Worm (Caenorhabditis elegans) whole organism, young adult: ENCODE data around the gene stg-2.

Experiments used
- B0019.2 ChIP-seq: fragments of 200-800 bp; sonication (Bioruptor generic); conservative IDR thresholded peaks from 2 replicates; pipeline ENCODE4 v1.3.6; 2022; ENCODE audit warnings: missing genetic modification reagents, missing genetic modification characterization, missing compliant biosample characterization
- B0261.1 ChIP-seq: sonication (generic microtip); optimal IDR thresholded peaks from 2 replicates; lab custom pipeline; 2016; ENCODE audit warnings: mild to moderate bottlenecking, missing genetic modification characterization, moderate library complexity, missing compliant biosample characterization
- B0336.3 ChIP-seq: fragments of 200-800 bp; sonication (Bioruptor generic); IDR thresholded peaks from 2 replicates; pipeline ENCODE4 v1.3.6; 2022; ENCODE audit warnings: missing genetic modification characterization, missing compliant biosample characterization
- F10E7.11 ChIP-seq: sonication (generic microtip); optimal IDR thresholded peaks from 2 replicates; lab custom pipeline; 2017; ENCODE audit warnings: mild to moderate bottlenecking, missing genetic modification characterization, moderate library complexity, missing compliant biosample characterization
- F23B12.7 ChIP-seq: sonication (generic microtip); optimal IDR thresholded peaks from 2 replicates; lab custom pipeline; 2017; ENCODE audit warnings: missing genetic modification characterization, mild to moderate bottlenecking, missing compliant biosample characterization, antibody characterized with exemption, moderate library complexity; ENCODE audit not compliant: insufficient read depth
- F33H1.4 ChIP-seq: fragments of 200-800 bp; sonication (Bioruptor generic); IDR thresholded peaks from 2 replicates; pipeline ENCODE4 v1.3.6; 2022; ENCODE audit warnings: missing genetic modification reagents, missing genetic modification characterization, missing compliant biosample characterization
- F37B4.10 ChIP-seq: fragments of 200-800 bp; sonication (Bioruptor generic); IDR thresholded peaks from 2 replicates; pipeline ENCODE4 v1.3.6; 2022; ENCODE audit warnings: missing genetic modification characterization, missing compliant biosample characterization
- F55B11.4 ChIP-seq: sonication (generic microtip); optimal IDR thresholded peaks from 2 replicates; lab custom pipeline; 2016; ENCODE audit warnings: missing compliant biosample characterization, missing genetic modification characterization, borderline replicate concordance; ENCODE audit not compliant: insufficient read depth
- F57A8.1 ChIP-seq: fragments of 200-800 bp; sonication (Bioruptor generic); optimal IDR thresholded peaks from 2 replicates; lab custom pipeline; 2018; ENCODE audit warnings: mild to moderate bottlenecking, missing genetic modification characterization, moderate library complexity, missing compliant biosample characterization
- T07F8.4 ChIP-seq: sonication (generic microtip); optimal IDR thresholded peaks from 2 replicates; lab custom pipeline; 2016; ENCODE audit warnings: mild to moderate bottlenecking, missing genetic modification characterization, moderate library complexity, missing compliant biosample characterization
- Y53G8AR.9 ChIP-seq: fragments of 200-800 bp; sonication (Bioruptor generic); conservative IDR thresholded peaks from 2 replicates; pipeline ENCODE4 v1.3.6; 2022; ENCODE audit warnings: missing genetic modification reagents, missing genetic modification characterization, missing compliant biosample characterization
- ZK185.1 ChIP-seq: sonication (generic microtip); optimal IDR thresholded peaks from 2 replicates; lab custom pipeline; 2016; ENCODE audit warnings: mild to moderate bottlenecking, missing genetic modification characterization, missing compliant biosample characterization; ENCODE audit not compliant: poor library complexity, severe bottlenecking
- attf-3 ChIP-seq: fragments of 200-800 bp; sonication (Bioruptor generic); conservative IDR thresholded peaks from 2 replicates; pipeline ENCODE4 v1.3.6; 2022; ENCODE audit warnings: missing genetic modification reagents, missing genetic modification characterization, missing compliant biosample characterization
- bed-1 ChIP-seq: fragments of 200-800 bp; sonication (Bioruptor generic); IDR thresholded peaks from 2 replicates; pipeline ENCODE4 v1.3.6; 2022; ENCODE audit warnings: missing genetic modification reagents, missing genetic modification characterization, missing compliant biosample characterization
- ccch-3 ChIP-seq: fragments of 200-800 bp; sonication (Bioruptor generic); optimal IDR thresholded peaks from 2 replicates; lab custom pipeline; 2018; ENCODE audit warnings: mild to moderate bottlenecking, missing genetic modification characterization, missing compliant biosample characterization
- cebp-1 ChIP-seq, 2 experiments: fragments of 200-800 bp in 1 of 2; sonication (Bioruptor generic) in 1 of 2; sonication (generic microtip) in 1 of 2; IDR thresholded peaks in 1 of 2; optimal IDR thresholded peaks in 1 of 2; 2 replicates each; pipeline versions ENCODE4 v1.3.6 to Lab custom; 2017 to 2022; ENCODE audit warnings: missing compliant biosample characterization in 2 of 2, missing genetic modification characterization in 2 of 2, mild to moderate bottlenecking in 1 of 2, missing genetic modification reagents in 1 of 2, moderate library complexity in 1 of 2
- cebp-2 ChIP-seq: fragments of 200-800 bp; sonication (Bioruptor generic); IDR thresholded peaks from 2 replicates; pipeline ENCODE4 v1.3.6; 2022; ENCODE audit warnings: missing genetic modification characterization, missing compliant biosample characterization
- ceh-79 ChIP-seq: sonication (generic microtip); optimal IDR thresholded peaks from 2 replicates; lab custom pipeline; 2017; ENCODE audit warnings: mild to moderate bottlenecking, missing genetic modification characterization, missing compliant biosample characterization
- dox-1 ChIP-seq: fragments of 200-800 bp; sonication (Bioruptor generic); IDR thresholded peaks from 2 replicates; pipeline ENCODE4 v1.3.6; 2022; ENCODE audit warnings: missing genetic modification reagents, missing genetic modification characterization, missing compliant biosample characterization
- efl-1 ChIP-seq: fragments of 150-350 bp; optimal IDR thresholded peaks from 2 replicates; lab custom pipeline; 2014; ENCODE audit warnings: missing biosample characterization, missing genetic modification reagents, missing genetic modification characterization
- egl-44 ChIP-seq: fragments of 200-800 bp; sonication (Bioruptor generic); IDR thresholded peaks from 2 replicates; pipeline ENCODE4 v1.3.6; 2022; ENCODE audit warnings: missing genetic modification reagents, missing genetic modification characterization, missing compliant biosample characterization
- ekl-4 ChIP-seq: fragments of 200-800 bp; sonication (Bioruptor generic); IDR thresholded peaks from 2 replicates; pipeline ENCODE4 v1.3.6; 2022; ENCODE audit warnings: missing genetic modification reagents, missing genetic modification characterization, missing compliant biosample characterization
- ets-4 ChIP-seq: fragments of 200-800 bp; sonication (Bioruptor generic); optimal IDR thresholded peaks from 2 replicates; lab custom pipeline; 2018; ENCODE audit warnings: mild to moderate bottlenecking, missing genetic modification characterization, missing compliant biosample characterization
- fkh-3 ChIP-seq: sonication (generic microtip); optimal IDR thresholded peaks from 2 replicates; lab custom pipeline; 2016; ENCODE audit warnings: mild to moderate bottlenecking, missing genetic modification characterization, missing compliant biosample characterization
- him-1 ChIP-seq: sonication (generic microtip); optimal IDR thresholded peaks from 2 replicates; lab custom pipeline; 2016; ENCODE audit warnings: missing genotype, missing genetic modification reagents, missing genetic modification characterization, missing compliant biosample characterization
- hmg-1.2 ChIP-seq: fragments of 200-800 bp; sonication (Bioruptor generic); IDR thresholded peaks from 2 replicates; pipeline ENCODE4 v1.3.6; 2022; ENCODE audit warnings: missing genetic modification reagents, missing genetic modification characterization, missing compliant biosample characterization
- hmg-20 ChIP-seq: fragments of 200-800 bp; sonication (Bioruptor generic); IDR thresholded peaks from 2 replicates; pipeline ENCODE4 v1.3.6; 2022; ENCODE audit warnings: missing genetic modification reagents, missing genetic modification characterization, missing compliant biosample characterization
- let-526 ChIP-seq: fragments of 200-800 bp; sonication (Bioruptor generic); IDR thresholded peaks from 2 replicates; pipeline ENCODE4 v1.3.6; 2022; ENCODE audit warnings: missing genetic modification reagents, missing genetic modification characterization, missing compliant biosample characterization
- let-607 ChIP-seq, 2 experiments: fragments of 200-800 bp in 1 of 2; sonication (Bioruptor generic) in 1 of 2; sonication (generic microtip) in 1 of 2; optimal IDR thresholded peaks; 2 replicates each; lab custom pipeline; 2016 to 2018; ENCODE audit warnings: mild to moderate bottlenecking in 2 of 2, missing compliant biosample characterization in 2 of 2, missing genetic modification characterization in 2 of 2, moderate library complexity in 2 of 2, missing genotype in 1 of 2
- lin-26 ChIP-seq: fragments of 200-800 bp; sonication (Bioruptor generic); IDR thresholded peaks from 2 replicates; pipeline ENCODE4 v1.3.6; 2022; ENCODE audit warnings: missing genetic modification reagents, missing genetic modification characterization, missing compliant biosample characterization
- lin-35 ChIP-seq, 3 experiments: fragments of 150-350 bp in 2 of 3; sonication (generic microtip) in 1 of 3; optimal IDR thresholded peaks; 2 replicates each; lab custom pipeline; 2014 to 2018; ENCODE audit warnings: missing biosample characterization in 3 of 3, missing genetic modification characterization in 3 of 3, missing genetic modification reagents in 3 of 3
- madf-3 ChIP-seq: fragments of 200-800 bp; sonication (Bioruptor generic); IDR thresholded peaks from 2 replicates; pipeline ENCODE4 v1.3.6; 2022; ENCODE audit warnings: missing genetic modification reagents, missing genetic modification characterization, missing compliant biosample characterization
- madf-6 ChIP-seq: fragments of 200-800 bp; sonication (Bioruptor generic); IDR thresholded peaks from 2 replicates; pipeline ENCODE4 v1.3.6; 2022; ENCODE audit warnings: missing genetic modification reagents, missing genetic modification characterization, missing compliant biosample characterization
- mel-28 ChIP-seq: sonication (generic microtip); optimal IDR thresholded peaks from 2 replicates; lab custom pipeline; 2016; ENCODE audit warnings: borderline replicate concordance, mild to moderate bottlenecking, missing genetic modification characterization, missing compliant biosample characterization
- nhr-120 ChIP-seq: fragments of 200-800 bp; sonication (Bioruptor generic); IDR thresholded peaks from 2 replicates; pipeline ENCODE4 v1.3.6; 2022; ENCODE audit warnings: missing genetic modification characterization, missing compliant biosample characterization
- nhr-179 ChIP-seq: sonication (generic microtip); optimal IDR thresholded peaks from 2 replicates; lab custom pipeline; 2016; ENCODE audit warnings: mild to moderate bottlenecking, missing genetic modification characterization, missing compliant biosample characterization
- nhr-90 ChIP-seq: sonication (generic microtip); optimal IDR thresholded peaks from 2 replicates; lab custom pipeline; 2016; ENCODE audit warnings: missing genotype, mild to moderate bottlenecking, missing genetic modification characterization, missing compliant biosample characterization
- pha-4 ChIP-seq: fragments of 150-350 bp; sonication (generic microtip); optimal IDR thresholded peaks from 2 replicates; lab custom pipeline; 2014; ENCODE audit warnings: missing biosample characterization, missing genetic modification reagents, missing genetic modification characterization
- rcor-1 ChIP-seq: fragments of 200-800 bp; sonication (Bioruptor generic); IDR thresholded peaks from 2 replicates; pipeline ENCODE4 v1.3.6; 2022; ENCODE audit warnings: missing genetic modification reagents, missing genetic modification characterization, missing compliant biosample characterization
- sea-2 ChIP-seq: fragments of 200-800 bp; sonication (Bioruptor generic); IDR thresholded peaks from 2 replicates; pipeline ENCODE4 v1.3.6; 2022; ENCODE audit warnings: missing genetic modification characterization, missing compliant biosample characterization
- snpc-4 ChIP-seq, 5 experiments: fragments of 150-350 bp in 1 of 5; sonication (generic microtip) in 4 of 5; optimal IDR thresholded peaks; 2 replicates each; lab custom pipeline; 2014 to 2018; ENCODE audit warnings: missing genetic modification characterization in 5 of 5, missing biosample characterization in 3 of 5, antibody characterized with exemption in 2 of 5, mild to moderate bottlenecking in 2 of 5, missing compliant biosample characterization in 2 of 5, missing genotype in 2 of 5, moderate library complexity in 2 of 5, missing genetic modification reagents in 1 of 5
- tbp1 ChIP-seq: fragments of 200-800 bp; sonication (Bioruptor generic); optimal IDR thresholded peaks from 2 replicates; lab custom pipeline; 2018; ENCODE audit warnings: mild to moderate bottlenecking, missing genetic modification characterization, missing compliant biosample characterization
- xnd-1 ChIP-seq: sonication (generic microtip); optimal IDR thresholded peaks from 2 replicates; lab custom pipeline; 2016; ENCODE audit warnings: missing genotype, missing genetic modification reagents, missing genetic modification characterization, missing compliant biosample characterization
- ztf-18 ChIP-seq: sonication (generic microtip); optimal IDR thresholded peaks from 2 replicates; lab custom pipeline; 2016; ENCODE audit warnings: missing genotype, mild to moderate bottlenecking, missing genetic modification characterization, missing compliant biosample characterization

stg-2 gene

ce11 chrX:8646997-8647396 is 3.3 kb upstream of the stg-2 start, which contains the start of gene F12D9.2:
Gene F12D9.2 (minus strand): TSS chrX:8647097.
- TF ChIP-seq fkh-3 (tag; lab: Kevin White, UChicago): no peak
- no peak for TF ChIP-seq egl-44 (GFP tag; lab: Robert Waterston, UW)
- no peak for TF ChIP-seq cebp-1 (GFP tag; IDR thresholded peaks at IDR 0.05; lab: Robert Waterston, UW)
- TF ChIP-seq cebp-1 (tag; optimal IDR thresholded peaks at IDR 0.05; lab: Kevin White, UChicago): no peak
- no peak for TF ChIP-seq ztf-18 (tag; lab: Kevin White, UChicago)
- no peak for TF ChIP-seq B0019.2 (GFP tag; lab: Robert Waterston, UW)
- no peak for TF ChIP-seq nhr-90 (tag; lab: Kevin White, UChicago)
- no peak for TF ChIP-seq nhr-120
- no peak for TF ChIP-seq F55B11.4
- TF ChIP-seq F23B12.7 (tag; lab: Kevin White, UChicago): no peak
- TF ChIP-seq hmg-20 (GFP tag; lab: Robert Waterston, UW): no peak
- no peak for TF ChIP-seq lin-35 (GFP tag; optimal IDR thresholded peaks at IDR 0.05; lab: Kevin White, UChicago)
- TF ChIP-seq ceh-79 (tag; lab: Kevin White, UChicago): no peak
- TF ChIP-seq hmg-1.2: no peak
- TF ChIP-seq F10E7.11: no peak
- TF ChIP-seq snpc-4 (GFP tag; optimal IDR thresholded peaks at IDR 0.05; lab: Kevin White, UChicago): no peak
- TF ChIP-seq snpc-4 (tag; optimal IDR thresholded peaks at IDR 0.05; lab: Kevin White, UChicago): no peak
- TF ChIP-seq B0261.1 (tag; lab: Kevin White, UChicago): no peak

ce11 chrX:8646287-8646686 is 2.6 kb upstream of the stg-2 start:
- TF ChIP-seq bed-1 (GFP tag; lab: Robert Waterston, UW): no peak
- TF ChIP-seq ets-4 (GFP tag; lab: Kevin White, UChicago): no peak
- peak in 1 of 2 experiments; percentile 28 for TF ChIP-seq let-607 (tag; optimal IDR thresholded peaks at IDR 0.05; lab: Kevin White, UChicago)
- 0 out of 2 replicates have a peak, but pooled peaks have one; percentile 19 for TF ChIP-seq let-526
- TF ChIP-seq cebp-1 (GFP tag; IDR thresholded peaks at IDR 0.05; lab: Robert Waterston, UW): 0 out of 2 replicates have a peak, but pooled peaks have one; percentile 46
- peak; percentile 63 for TF ChIP-seq cebp-1 (tag; optimal IDR thresholded peaks at IDR 0.05; lab: Kevin White, UChicago)
- no peak for TF ChIP-seq pha-4 (tag; lab: Kevin White, UChicago)
- no peak for TF ChIP-seq sea-2 (GFP tag; lab: Robert Waterston, UW)
- TF ChIP-seq madf-3: peak; percentile 35; the same call in 1 of the 2 replicates
- peak; percentile 99 for TF ChIP-seq B0261.1 (tag; lab: Kevin White, UChicago)
- no peak for TF ChIP-seq mel-28 (tag; lab: Kevin White, UChicago)
- no peak for TF ChIP-seq F33H1.4
- TF ChIP-seq Y53G8AR.9: 0 out of 2 replicates have a peak, but pooled peaks have one; percentile 45
- TF ChIP-seq ekl-4: peak; percentile 62; the same call in 1 of the 2 replicates
- TF ChIP-seq cebp-2 (GFP tag; lab: Robert Waterston, UW): peak; percentile 87; the same call in 1 of the 2 replicates
- TF ChIP-seq F23B12.7 (tag; lab: Kevin White, UChicago): peak; percentile 44
- TF ChIP-seq madf-6 (GFP tag; lab: Robert Waterston, UW): peak; percentile 66
- TF ChIP-seq dox-1 (GFP tag; lab: Robert Waterston, UW): peak; percentile 78
- TF ChIP-seq F37B4.10: 0 out of 2 replicates have a peak, but pooled peaks have one; percentile 17
- peak; percentile 92 for TF ChIP-seq lin-26 (GFP tag; lab: Robert Waterston, UW)
- peak; percentile 66 for TF ChIP-seq T07F8.4 (tag; lab: Kevin White, UChicago)
- TF ChIP-seq nhr-90 (tag; lab: Kevin White, UChicago): peak; percentile 87
- TF ChIP-seq F57A8.1 (GFP tag; lab: Kevin White, UChicago): no peak
- no peak for TF ChIP-seq xnd-1 (tag; lab: Kevin White, UChicago)
- TF ChIP-seq nhr-179: no peak
- TF ChIP-seq ZK185.1 (tag; lab: Kevin White, UChicago): peak; percentile 79
- TF ChIP-seq tbp1: peak; percentile 100
- peak; percentile 56 for TF ChIP-seq ceh-79 (tag; lab: Kevin White, UChicago)
- no peak for TF ChIP-seq efl-1
- TF ChIP-seq B0336.3 (GFP tag; lab: Robert Waterston, UW): no peak; the same call in 1 of the 2 replicates
- no peak for TF ChIP-seq ccch-3 (GFP tag; lab: Kevin White, UChicago)
- TF ChIP-seq rcor-1 (GFP tag; lab: Robert Waterston, UW): peak; percentile 65
- peak; percentile 89 for TF ChIP-seq him-1
- no peak for TF ChIP-seq attf-3 (GFP tag; lab: Robert Waterston, UW)
